Worm (Caenorhabditis elegans) whole organism, young adult: ENCODE measurements around the gene C35A5.6.

ENCODE experiments used
- B0035.1 ChIP-seq: sonication (generic microtip); optimal IDR thresholded peaks from 2 replicates; lab custom pipeline; 2016; ENCODE audit warnings: missing genetic modification characterization, mild to moderate bottlenecking, missing compliant biosample characterization, missing genotype, missing genetic modification reagents
- B0336.3 ChIP-seq: fragments of 200-800 bp; sonication (Bioruptor generic); IDR thresholded peaks from 2 replicates; pipeline ENCODE4 v1.3.6; 2022; ENCODE audit warnings: missing genetic modification characterization, missing compliant biosample characterization
- F22D6.2 ChIP-seq: sonication (generic microtip); optimal IDR thresholded peaks from 2 replicates; lab custom pipeline; 2016; ENCODE audit warnings: mild to moderate bottlenecking, missing genetic modification characterization, missing compliant biosample characterization
- F52B5.7 ChIP-seq: sonication (generic microtip); optimal IDR thresholded peaks from 2 replicates; lab custom pipeline; 2016; ENCODE audit warnings: mild to moderate bottlenecking, missing genetic modification characterization, missing compliant biosample characterization
- F55B11.4 ChIP-seq: sonication (generic microtip); optimal IDR thresholded peaks from 2 replicates; lab custom pipeline; 2016; ENCODE audit warnings: missing compliant biosample characterization, missing genetic modification characterization, borderline replicate concordance; ENCODE audit not compliant: insufficient read depth
- K11D2.4 ChIP-seq: fragments of 200-800 bp; sonication (Bioruptor generic); IDR thresholded peaks from 2 replicates; pipeline ENCODE4 v1.3.6; 2022; ENCODE audit warnings: missing genetic modification reagents, missing genetic modification characterization, missing compliant biosample characterization
- Y53G8AR.9 ChIP-seq: fragments of 200-800 bp; sonication (Bioruptor generic); conservative IDR thresholded peaks from 2 replicates; pipeline ENCODE4 v1.3.6; 2022; ENCODE audit warnings: missing genetic modification reagents, missing genetic modification characterization, missing compliant biosample characterization
- ZK185.1 ChIP-seq: sonication (generic microtip); optimal IDR thresholded peaks from 2 replicates; lab custom pipeline; 2016; ENCODE audit warnings: mild to moderate bottlenecking, missing genetic modification characterization, missing compliant biosample characterization; ENCODE audit not compliant: poor library complexity, severe bottlenecking
- ama-1 ChIP-seq, 3 experiments: fragments of 150-350 bp in 1 of 3; sonication (generic microtip) in 2 of 3; optimal IDR thresholded peaks; 2 replicates each; lab custom pipeline; 2014 to 2018; ENCODE audit warnings: missing biosample characterization in 2 of 3, missing genetic modification characterization in 2 of 3, missing genetic modification reagents in 2 of 3
- aptf-3 ChIP-seq: fragments of 200-800 bp; sonication (Bioruptor generic); IDR thresholded peaks from 2 replicates; pipeline ENCODE4 v1.3.6; 2022; ENCODE audit warnings: missing genetic modification characterization, missing compliant biosample characterization
- atf-7 ChIP-seq: sonication (generic microtip); optimal IDR thresholded peaks from 2 replicates; lab custom pipeline; 2017; ENCODE audit warnings: mild to moderate bottlenecking, missing genetic modification characterization, missing compliant biosample characterization
- attf-6 ChIP-seq: fragments of 200-800 bp; sonication (Bioruptor generic); IDR thresholded peaks from 2 replicates; pipeline ENCODE4 v1.3.6; 2022; ENCODE audit warnings: missing genetic modification reagents, missing genetic modification characterization, missing compliant biosample characterization
- bed-2 ChIP-seq: fragments of 200-800 bp; sonication (Bioruptor generic); IDR thresholded peaks from 2 replicates; pipeline ENCODE4 v1.3.6; 2022; ENCODE audit warnings: missing genetic modification reagents, missing genetic modification characterization, missing compliant biosample characterization
- ccch-3 ChIP-seq: fragments of 200-800 bp; sonication (Bioruptor generic); optimal IDR thresholded peaks from 2 replicates; lab custom pipeline; 2018; ENCODE audit warnings: mild to moderate bottlenecking, missing genetic modification characterization, missing compliant biosample characterization
- cebp-1 ChIP-seq, 2 experiments: fragments of 200-800 bp in 1 of 2; sonication (Bioruptor generic) in 1 of 2; sonication (generic microtip) in 1 of 2; IDR thresholded peaks in 1 of 2; optimal IDR thresholded peaks in 1 of 2; 2 replicates each; pipeline versions ENCODE4 v1.3.6 to Lab custom; 2017 to 2022; ENCODE audit warnings: missing compliant biosample characterization in 2 of 2, missing genetic modification characterization in 2 of 2, mild to moderate bottlenecking in 1 of 2, missing genetic modification reagents in 1 of 2, moderate library complexity in 1 of 2
- ceh-27 ChIP-seq: fragments of 200-800 bp; sonication (Bioruptor generic); optimal IDR thresholded peaks from 2 replicates; lab custom pipeline; 2018; ENCODE audit warnings: mild to moderate bottlenecking, missing genetic modification characterization, moderate library complexity, missing compliant biosample characterization
- die-1 ChIP-seq: sonication (generic microtip); optimal IDR thresholded peaks from 2 replicates; lab custom pipeline; 2016; ENCODE audit warnings: missing genotype, mild to moderate bottlenecking, missing genetic modification characterization, missing compliant biosample characterization
- dox-1 ChIP-seq: fragments of 200-800 bp; sonication (Bioruptor generic); IDR thresholded peaks from 2 replicates; pipeline ENCODE4 v1.3.6; 2022; ENCODE audit warnings: missing genetic modification reagents, missing genetic modification characterization, missing compliant biosample characterization
- dpl-1 ChIP-seq: fragments of 150-350 bp; optimal IDR thresholded peaks from 2 replicates; lab custom pipeline; 2014; ENCODE audit warnings: missing biosample characterization, missing genetic modification reagents, missing genetic modification characterization
- ets-4 ChIP-seq: fragments of 200-800 bp; sonication (Bioruptor generic); optimal IDR thresholded peaks from 2 replicates; lab custom pipeline; 2018; ENCODE audit warnings: mild to moderate bottlenecking, missing genetic modification characterization, missing compliant biosample characterization
- hlh-26 ChIP-seq: fragments of 200-800 bp; sonication (Bioruptor generic); conservative IDR thresholded peaks from 2 replicates; pipeline ENCODE4 v1.3.6; 2022; ENCODE audit warnings: missing genetic modification reagents, missing genetic modification characterization, missing compliant biosample characterization
- hmg-1.2 ChIP-seq: fragments of 200-800 bp; sonication (Bioruptor generic); IDR thresholded peaks from 2 replicates; pipeline ENCODE4 v1.3.6; 2022; ENCODE audit warnings: missing genetic modification reagents, missing genetic modification characterization, missing compliant biosample characterization
- hrde-1 ChIP-seq: sonication (generic microtip); optimal IDR thresholded peaks from 2 replicates; lab custom pipeline; 2016; ENCODE audit warnings: missing genetic modification characterization, mild to moderate bottlenecking, missing compliant biosample characterization, moderate library complexity, missing genotype, missing genetic modification reagents, borderline replicate concordance
- lag-1 ChIP-seq: fragments of 200-800 bp; sonication (Bioruptor generic); IDR thresholded peaks from 2 replicates; pipeline ENCODE4 v1.3.6; 2022; ENCODE audit warnings: missing genetic modification reagents, missing genetic modification characterization, missing compliant biosample characterization
- let-607 ChIP-seq, 2 experiments: fragments of 200-800 bp in 1 of 2; sonication (Bioruptor generic) in 1 of 2; sonication (generic microtip) in 1 of 2; optimal IDR thresholded peaks; 2 replicates each; lab custom pipeline; 2016 to 2018; ENCODE audit warnings: mild to moderate bottlenecking in 2 of 2, missing compliant biosample characterization in 2 of 2, missing genetic modification characterization in 2 of 2, moderate library complexity in 2 of 2, missing genotype in 1 of 2
- lin-40 ChIP-seq: sonication (generic microtip); optimal IDR thresholded peaks from 2 replicates; lab custom pipeline; 2016; ENCODE audit warnings: missing genetic modification characterization, mild to moderate bottlenecking, missing compliant biosample characterization, missing genotype, missing genetic modification reagents
- madf-6 ChIP-seq: fragments of 200-800 bp; sonication (Bioruptor generic); IDR thresholded peaks from 2 replicates; pipeline ENCODE4 v1.3.6; 2022; ENCODE audit warnings: missing genetic modification reagents, missing genetic modification characterization, missing compliant biosample characterization
- mcd-1 ChIP-seq: fragments of 200-800 bp; sonication (Bioruptor generic); IDR thresholded peaks from 2 replicates; pipeline ENCODE4 v1.3.6; 2022; ENCODE audit warnings: missing genetic modification reagents, missing genetic modification characterization, missing compliant biosample characterization
- mel-28 ChIP-seq: sonication (generic microtip); optimal IDR thresholded peaks from 2 replicates; lab custom pipeline; 2016; ENCODE audit warnings: borderline replicate concordance, mild to moderate bottlenecking, missing genetic modification characterization, missing compliant biosample characterization
- nhr-80 ChIP-seq: sonication (generic microtip); optimal IDR thresholded peaks from 2 replicates; lab custom pipeline; 2016; ENCODE audit warnings: missing genetic modification characterization, missing compliant biosample characterization
- nhr-90 ChIP-seq: sonication (generic microtip); optimal IDR thresholded peaks from 2 replicates; lab custom pipeline; 2016; ENCODE audit warnings: missing genotype, mild to moderate bottlenecking, missing genetic modification characterization, missing compliant biosample characterization
- tbx-9 ChIP-seq: sonication (generic microtip); optimal IDR thresholded peaks from 2 replicates; lab custom pipeline; 2016; ENCODE audit warnings: borderline replicate concordance, missing genetic modification characterization, inconsistent platforms, missing compliant biosample characterization
- unc-62 ChIP-seq: fragments of 150-350 bp; optimal IDR thresholded peaks from 2 replicates; lab custom pipeline; 2014; ENCODE audit warnings: missing biosample characterization, missing genetic modification reagents, missing genetic modification characterization
- zim-3 ChIP-seq: sonication (generic microtip); optimal IDR thresholded peaks from 2 replicates; lab custom pipeline; 2017; ENCODE audit warnings: mild to moderate bottlenecking, missing genetic modification characterization, moderate library complexity, missing compliant biosample characterization

Gene C35A5.6

ce11 chrV:10476864-10477443 lies 32.0 kb upstream of the C35A5.6 start (continued):
- no peak for TF ChIP-seq atf-7
- no peak for TF ChIP-seq mcd-1 (GFP tag; lab: Robert Waterston, UW)
- TF ChIP-seq hlh-26 (GFP tag; lab: Robert Waterston, UW), result no peak
- no peak for TF ChIP-seq nhr-90
- no peak for TF ChIP-seq bed-2 (GFP tag; lab: Robert Waterston, UW)
- TF ChIP-seq cebp-1 (GFP tag; IDR thresholded peaks at IDR 0.05; lab: Robert Waterston, UW), result peak; percentile 51
- peak; percentile 85 for TF ChIP-seq cebp-1 (tag; optimal IDR thresholded peaks at IDR 0.05; lab: Kevin White, UChicago)
- TF ChIP-seq ets-4 (GFP tag; lab: Kevin White, UChicago), result no peak
- TF ChIP-seq mel-28, result no peak
- TF ChIP-seq ccch-3 (GFP tag; lab: Kevin White, UChicago), result no peak
- no peak for TF ChIP-seq aptf-3
- TF ChIP-seq K11D2.4 (GFP tag; lab: Robert Waterston, UW), result no peak
- no peak for TF ChIP-seq hmg-1.2 (GFP tag; lab: Robert Waterston, UW)
- peak; percentile 4 for TF ChIP-seq ceh-27 (GFP tag; lab: Kevin White, UChicago)
- no peak for TF ChIP-seq zim-3
- TF ChIP-seq hrde-1 (tag; lab: Kevin White, UChicago), result no peak
- no peak for TF ChIP-seq dpl-1 (GFP tag; lab: Kevin White, UChicago)
- TF ChIP-seq F55B11.4, result no peak
- peak; percentile 15 for TF ChIP-seq B0035.1 (tag; lab: Kevin White, UChicago)
- TF ChIP-seq lin-40 (tag; lab: Kevin White, UChicago), result no peak
- TF ChIP-seq ama-1 (optimal IDR thresholded peaks at IDR 0.05; lab: Kevin White, UChicago), result peak; percentile 66
- no peak for TF ChIP-seq ama-1 (GFP tag; optimal IDR thresholded peaks at IDR 0.05; lab: Kevin White, UChicago)
- no peak for TF ChIP-seq lag-1 (GFP tag; lab: Robert Waterston, UW)
- no peak for TF ChIP-seq F22D6.2 (tag; lab: Kevin White, UChicago)
- no peak for TF ChIP-seq tbx-9 (tag; lab: Kevin White, UChicago)
- no peak for TF ChIP-seq madf-6 (GFP tag; lab: Robert Waterston, UW)
- TF ChIP-seq unc-62 (GFP tag; lab: Kevin White, UChicago), result no peak
- TF ChIP-seq ZK185.1 (tag; lab: Kevin White, UChicago), result peak; percentile 8
- TF ChIP-seq F52B5.7 (tag; lab: Kevin White, UChicago), result no peak

DNA sequence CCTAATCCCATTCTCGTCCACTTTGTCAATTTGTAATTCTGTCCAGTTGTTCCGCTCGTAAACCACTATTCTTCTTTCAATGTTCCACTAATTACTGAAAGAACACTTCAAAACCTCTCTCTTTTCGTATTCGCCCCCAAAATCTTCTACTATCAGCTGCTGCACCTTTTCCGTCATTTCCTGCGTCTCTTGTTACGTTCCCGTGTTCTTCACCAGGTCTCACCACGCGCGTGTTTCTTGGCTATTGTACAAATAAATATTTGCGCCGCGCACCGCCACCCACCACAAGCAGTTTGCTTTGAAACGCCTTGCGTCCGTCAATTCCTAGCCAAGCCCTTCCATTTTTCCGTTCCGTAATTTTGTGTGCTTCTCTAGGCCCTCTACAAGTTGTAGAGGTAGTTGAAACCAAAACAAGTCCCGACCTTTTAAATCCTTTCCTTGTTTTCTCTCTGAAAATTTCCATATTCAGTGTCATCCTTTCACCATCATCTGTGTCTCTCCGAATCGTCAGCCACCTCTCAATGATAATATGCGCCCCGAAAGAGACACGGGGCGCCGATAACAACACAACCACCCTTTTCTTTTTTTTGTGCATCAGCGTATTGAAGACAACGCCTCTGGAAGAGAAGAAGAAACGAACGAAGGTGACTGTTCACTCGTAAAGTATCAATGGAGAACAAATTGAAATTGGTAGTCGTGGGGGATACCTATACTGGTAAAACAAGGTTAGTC lies 30.7 kb upstream of the C35A5.6 start, which contains the start of the genes crp-1 and Y32F6B.9:
Gene crp-1, plus strand, starts transcription at position 468 of the 732 bp plus-strand sequence.
Gene Y32F6B.9, plus strand, starts transcription at position 603 of the 732 bp plus-strand sequence.
- no peak for TF ChIP-seq Y53G8AR.9 (GFP tag; lab: Robert Waterston, UW)
- no peak for TF ChIP-seq cebp-1 (GFP tag; IDR thresholded peaks at IDR 0.05; lab: Robert Waterston, UW)
- peak; percentile 13 for TF ChIP-seq cebp-1 (tag; optimal IDR thresholded peaks at IDR 0.05; lab: Kevin White, UChicago)
- peak in 1 of 2 experiments; percentile 27 for TF ChIP-seq let-607 (tag; optimal IDR thresholded peaks at IDR 0.05; lab: Kevin White, UChicago)
- TF ChIP-seq attf-6, result no peak
- 0 out of 2 replicates have a peak, but pooled peaks have one; percentile 19 for TF ChIP-seq B0336.3 (GFP tag; lab: Robert Waterston, UW)
- TF ChIP-seq dox-1 (GFP tag; lab: Robert Waterston, UW), result peak; percentile 47
- TF ChIP-seq nhr-80 (tag; lab: Kevin White, UChicago), result peak; percentile 55
- TF ChIP-seq die-1 (tag; lab: Kevin White, UChicago), result no peak
